Worm (Caenorhabditis elegans) whole organism, midembryonic: Measurements from ENCODE around the gene ZK1067.3.

Experiments
- T22C8.4 ChIP-seq: fragments of 200-800 bp; sonication (Bioruptor generic); IDR thresholded peaks from 2 replicates; pipeline ENCODE4 v1.3.6; 2022; ENCODE audit warnings: missing genetic modification characterization, missing compliant biosample characterization
- cog-1 ChIP-seq: sonication (generic microtip); optimal IDR thresholded peaks from 2 replicates; lab custom pipeline; 2016; ENCODE audit warnings: missing genetic modification characterization, missing compliant biosample characterization
- flt-1 ChIP-seq: fragments of 200-800 bp; sonication (Bioruptor generic); IDR thresholded peaks from 2 replicates; pipeline ENCODE4 v1.3.6; 2022; ENCODE audit warnings: missing genetic modification characterization, missing compliant biosample characterization
- med-1 ChIP-seq: sonication (generic microtip); optimal IDR thresholded peaks from 2 replicates; lab custom pipeline; 2017; ENCODE audit warnings: missing genetic modification characterization, mild to moderate bottlenecking, missing compliant biosample characterization, antibody characterized with exemption, missing genetic modification reagents; ENCODE audit not compliant: insufficient read depth
- ref-1 ChIP-seq: fragments of 200-800 bp; sonication (Bioruptor generic); conservative IDR thresholded peaks from 2 replicates; pipeline ENCODE4 v1.3.6; 2022; ENCODE audit warnings: missing genetic modification reagents, missing genetic modification characterization, missing compliant biosample characterization
- ztf-23 ChIP-seq: fragments of 200-800 bp; sonication (Bioruptor generic); IDR thresholded peaks from 2 replicates; pipeline ENCODE4 v1.3.6; 2022; ENCODE audit warnings: missing genetic modification reagents, missing genetic modification characterization, missing compliant biosample characterization

- TF ChIP-seq ztf-23 = no peak
- no peak for TF ChIP-seq ref-1 (GFP tag; lab: Robert Waterston, UW)
- TF ChIP-seq flt-1 (GFP tag; lab: Robert Waterston, UW) = no peak
- no peak for TF ChIP-seq cog-1
- TF ChIP-seq med-1 (GFP tag; lab: Kevin White, UChicago) = no peak
- TF ChIP-seq T22C8.4 = no peak
Measured at ce11 chrII:9251529-9251928, 28.5 kb downstream of the ZK1067.3 start.
